Fruit fly (Drosophila melanogaster): Measurements from ENCODE around the gene CG9902.
A peak's percentile ranks its signal among the peaks of the same experiment; 100 is the strongest.

Gene CG9902

DNA sequence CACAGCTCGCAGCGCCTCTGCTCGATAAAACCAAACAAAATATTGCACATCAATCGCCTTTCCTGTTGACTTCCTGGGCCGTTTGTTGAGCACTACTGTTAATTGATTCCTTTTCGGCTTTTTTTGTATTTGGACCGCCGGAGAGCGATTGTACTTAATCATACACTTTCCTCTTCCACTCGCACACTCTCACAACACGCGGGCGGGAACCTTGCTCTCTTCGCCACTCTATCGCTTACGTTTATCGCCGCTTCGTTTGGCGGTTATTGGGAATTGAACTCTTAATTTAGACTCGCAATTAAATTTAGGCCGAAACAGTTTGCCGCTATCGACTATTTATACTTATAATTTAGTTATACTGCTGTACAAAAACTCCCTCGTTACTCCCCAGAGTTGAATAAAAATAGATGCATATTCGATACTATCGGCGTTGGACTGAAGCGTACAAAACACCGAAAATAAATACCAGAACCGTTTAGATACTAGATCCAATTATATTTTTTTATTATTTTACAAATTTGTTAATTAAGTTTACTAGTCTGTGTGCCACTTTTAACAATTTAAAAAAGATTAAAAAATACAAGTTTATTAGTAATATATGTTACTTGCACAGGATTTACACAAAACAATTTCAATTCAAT is 6.3 kb upstream of the CG9902 start, which contains the start of gene Arp2 (continued):
- TF ChIP-seq CG11723 (GFP tag; optimal IDR thresholded peaks at IDR 0.05) (no peak), Adf1 (GFP tag; IDR thresholded peaks at IDR 0.05) (no peak), gcm2 (GFP tag; optimal IDR thresholded peaks at IDR 0.05) (no peak), CG32772 (GFP tag; IDR thresholded peaks at IDR 0.05) (no peak), CG5180 (GFP tag; optimal IDR thresholded peaks at IDR 0.05) (no peak), CrebB (tag; optimal IDR thresholded peaks at IDR 0.05) (no peak), CG11093 (GFP tag; IDR thresholded peaks at IDR 0.05) (no peak), CG16813 (GFP tag; IDR thresholded peaks at IDR 0.05; ENCODE audit: partially characterized antibody) (peak; percentile 64; the same call in 2 of the 3 replicates), Dfd (GFP tag; optimal IDR thresholded peaks at IDR 0.05) (no peak), kni (GFP tag; optimal IDR thresholded peaks at IDR 0.05) (no peak), slbo (GFP tag; IDR thresholded peaks at IDR 0.05) (no peak), CG4730 (GFP tag; IDR thresholded peaks at IDR 0.05) (no peak), CG3838 (GFP tag; optimal IDR thresholded peaks at IDR 0.05) (no peak), twi (tag; optimal IDR thresholded peaks at IDR 0.05) (no peak), CG14710 (tag; optimal IDR thresholded peaks at IDR 0.05) (peak; percentile 56), chn (GFP tag; optimal IDR thresholded peaks at IDR 0.05) (no peak), CG11560 (tag; IDR thresholded peaks at IDR 0.05) (no peak), CG33557 (GFP tag; optimal IDR thresholded peaks at IDR 0.05) (no peak), kay (GFP tag; optimal IDR thresholded peaks at IDR 0.05) (no peak), bab2 (GFP tag; optimal IDR thresholded peaks at IDR 0.05) (no peak), CG9797 (GFP tag; optimal IDR thresholded peaks at IDR 0.05) (peak; percentile 49), fru (optimal IDR thresholded peaks at IDR 0.05) (no peak), cg (GFP tag; optimal IDR thresholded peaks at IDR 0.05) (no peak), Ets65A (GFP tag) (no peak), Abd-B (GFP tag; optimal IDR thresholded peaks at IDR 0.05) (no peak), onecut (GFP tag; IDR thresholded peaks at IDR 0.05) (no peak), CG13287 (GFP tag; IDR thresholded peaks at IDR 0.05; ENCODE audit: partially characterized antibody) (peak; percentile 68), MESR4 (GFP tag; optimal IDR thresholded peaks at IDR 0.05) (peak; percentile 36), chif (GFP tag; optimal IDR thresholded peaks at IDR 0.05) (no peak), gro (GFP tag; optimal IDR thresholded peaks at IDR 0.05) (no peak), CG4328 (GFP tag; optimal IDR thresholded peaks at IDR 0.05) (no peak), nmo (GFP tag; optimal IDR thresholded peaks at IDR 0.05) (peak; percentile 14), CG12659 (GFP tag; optimal IDR thresholded peaks at IDR 0.05) (no peak), Trl (optimal IDR thresholded peaks at IDR 0.05) (peak; percentile 55 to 70), Trl (GFP tag; optimal IDR thresholded peaks at IDR 0.05) (no peak), CG15011 (GFP tag; optimal IDR thresholded peaks at IDR 0.05) (no peak), HLH4C (GFP tag; IDR thresholded peaks at IDR 0.05; ENCODE audit: partially characterized antibody) (peak; percentile 59; the same call in 1 of the 3 replicates), Hr51 (GFP tag; optimal IDR thresholded peaks at IDR 0.05) (no peak), CG10274 (GFP tag; optimal IDR thresholded peaks at IDR 0.05) (no peak), bbx (GFP tag; IDR thresholded peaks at IDR 0.05; ENCODE audit: partially characterized antibody) (peak; percentile 65), E2f1 (GFP tag; IDR thresholded peaks at IDR 0.05) (no peak), Med (GFP tag) (no peak), CG12744 (GFP tag; optimal IDR thresholded peaks at IDR 0.05) (no peak), ATbp (GFP tag; optimal IDR thresholded peaks at IDR 0.05) (no peak), Drgx (GFP tag; IDR thresholded peaks at IDR 0.05) (no peak), Vsx1 (GFP tag; optimal IDR thresholded peaks at IDR 0.05) (no peak), CG17359 (tag; optimal IDR thresholded peaks at IDR 0.05) (no peak), Dref (GFP tag; IDR thresholded peaks at IDR 0.05) (peak; percentile 36; the same call in 1 of the 2 replicates), CG17912 (GFP tag; optimal IDR thresholded peaks at IDR 0.05) (no peak), gcm (GFP tag; optimal IDR thresholded peaks at IDR 0.05) (no peak), wor (GFP tag; IDR thresholded peaks at IDR 0.05) (no peak)
